Fruit fly (Drosophila melanogaster) whole organism, wandering third instar larva: ENCODE data around the gene CG11353.

Source experiments
- CG9705 ChIP-seq: fragments of 200-800 bp; sonication (Bioruptor generic); optimal IDR thresholded peaks from 2 replicates; lab custom pipeline; 2018; ENCODE audit warnings: missing biosample characterization, mild to moderate bottlenecking, missing genetic modification characterization
- Dif ChIP-seq: fragments of 200-275, 200-300 bp; sonication (Bioruptor generic); optimal IDR thresholded peaks from 2 replicates; lab custom pipeline; 2018; ENCODE audit warnings: missing biosample characterization, missing genetic modification characterization; ENCODE audit not compliant: partially characterized antibody
- Hr78 ChIP-seq: fragments of >200 bp; optimal IDR thresholded peaks from 2 replicates; lab custom pipeline; 2017; ENCODE audit warnings: missing biosample characterization, missing genetic modification characterization
- Sp1 ChIP-seq: fragments of 200-800 bp; sonication (Bioruptor generic); optimal IDR thresholded peaks from 3 replicates; lab custom pipeline; 2019; ENCODE audit warnings: missing biosample characterization, mild to moderate bottlenecking, missing genetic modification characterization, moderate library complexity
- Vsx2 ChIP-seq: fragments of 200-300, 225-300 bp; sonication (Bioruptor generic); optimal IDR thresholded peaks from 2 replicates; lab custom pipeline; 2018; ENCODE audit warnings: missing biosample characterization, missing genetic modification characterization; ENCODE audit not compliant: partially characterized antibody
- fru ChIP-seq: fragments of 200-800 bp; sonication (Bioruptor generic); optimal IDR thresholded peaks from 3 replicates; lab custom pipeline; 2016; ENCODE audit warnings: missing biosample characterization, mild to moderate bottlenecking, missing genetic modification characterization
- lola ChIP-seq: fragments of >200 bp; optimal IDR thresholded peaks from 2 replicates; lab custom pipeline; 2017; ENCODE audit warnings: missing biosample characterization, missing genetic modification characterization
- psq ChIP-seq: fragments of 200-800 bp; sonication (Bioruptor generic); optimal IDR thresholded peaks from 3 replicates; lab custom pipeline; 2017; ENCODE audit warnings: missing biosample characterization, mild to moderate bottlenecking, missing genetic modification characterization, moderate library complexity
- sv ChIP-seq: fragments of 200-800 bp; sonication (Bioruptor generic); optimal IDR thresholded peaks from 3 replicates; lab custom pipeline; 2016; ENCODE audit warnings: missing biosample characterization, missing genetic modification characterization
- tai ChIP-seq: sonication (Bioruptor generic); optimal IDR thresholded peaks from 2 replicates; lab custom pipeline; 2016; ENCODE audit warnings: missing biosample characterization, missing genetic modification characterization
- usp ChIP-seq: fragments of >200 bp; optimal IDR thresholded peaks from 2 replicates; lab custom pipeline; 2017; ENCODE audit warnings: missing biosample characterization, missing genetic modification characterization

- TF ChIP-seq Vsx2: no peak
- TF ChIP-seq CG9705 (GFP tag; lab: Kevin White, UChicago): no peak
- TF ChIP-seq fru (GFP tag; lab: Kevin White, UChicago): no peak
- TF ChIP-seq Hr78 (GFP tag; lab: Kevin White, UChicago): no peak
- no peak for TF ChIP-seq usp (GFP tag; lab: Kevin White, UChicago)
- TF ChIP-seq Dif (GFP tag; lab: Kevin White, UChicago): no peak
- TF ChIP-seq lola: no peak
- TF ChIP-seq psq (GFP tag; lab: Kevin White, UChicago): no peak
- TF ChIP-seq tai (GFP tag; lab: Kevin White, UChicago): no peak
- TF ChIP-seq sv (GFP tag; lab: Kevin White, UChicago): no peak
- TF ChIP-seq Sp1 (GFP tag; lab: Kevin White, UChicago): no peak
Observed at dm6 chr3L:4507846-4508245, 25.1 kb upstream of the CG11353 start.
